Worm (Caenorhabditis elegans) whole organism, L4 larva: ENCODE measurements around the gene C29E4.13.

Experiments
- D1046.2 ChIP-seq: fragments of 200-800 bp; sonication (Bioruptor generic); IDR thresholded peaks from 2 replicates; pipeline ENCODE4 v1.3.6; 2022; ENCODE audit warnings: missing genetic modification characterization, missing compliant biosample characterization
- F26F4.8 ChIP-seq: fragments of 200-800 bp; sonication (Bioruptor generic); conservative IDR thresholded peaks from 2 replicates; pipeline ENCODE4 v1.3.6; 2022; ENCODE audit warnings: missing genetic modification characterization, missing compliant biosample characterization
- T20F7.1 ChIP-seq: fragments of 200-800 bp; sonication (Bioruptor generic); optimal IDR thresholded peaks from 2 replicates; lab custom pipeline; 2018; ENCODE audit warnings: mild to moderate bottlenecking, missing genetic modification characterization, missing compliant biosample characterization
- Y105C5A.15 ChIP-seq: fragments of 200-800 bp; sonication (Bioruptor generic); IDR thresholded peaks from 2 replicates; pipeline ENCODE4 v1.3.6; 2022; ENCODE audit warnings: missing genetic modification characterization, missing compliant biosample characterization
- Y5F2A.4 ChIP-seq: fragments of 200-800 bp; sonication (Bioruptor generic); optimal IDR thresholded peaks from 2 replicates; lab custom pipeline; 2018; ENCODE audit warnings: mild to moderate bottlenecking, missing genetic modification characterization, missing compliant biosample characterization
- Y75B8A.6 ChIP-seq: fragments of 200-800 bp; sonication (Bioruptor generic); IDR thresholded peaks from 2 replicates; pipeline ENCODE4 v1.3.6; 2022; ENCODE audit warnings: missing genetic modification reagents, missing genetic modification characterization, missing compliant biosample characterization
- aha-1 ChIP-seq: fragments of 150-350 bp; peaks from one replicate; lab custom pipeline; 2014; ENCODE audit warnings: missing biosample characterization, missing genetic modification characterization
- aly-2 ChIP-seq: sonication (generic microtip); optimal IDR thresholded peaks from 2 replicates; lab custom pipeline; 2018; ENCODE audit warnings: missing biosample characterization, missing genetic modification characterization
- ama-1 ChIP-seq: fragments of 150-350 bp; optimal IDR thresholded peaks from 2 replicates; lab custom pipeline; 2014; ENCODE audit warnings: inconsistent platforms, mixed read lengths
- arid-1 ChIP-seq: fragments of 200-800 bp; sonication (Bioruptor generic); conservative IDR thresholded peaks from 2 replicates; pipeline ENCODE4 v1.3.6; 2022; ENCODE audit warnings: missing genetic modification reagents, missing genetic modification characterization, missing compliant biosample characterization
- ceh-20 ChIP-seq: fragments of 200-800 bp; sonication (Bioruptor generic); IDR thresholded peaks from 2 replicates; pipeline ENCODE4 v1.3.6; 2022; ENCODE audit warnings: missing genetic modification reagents, missing genetic modification characterization, missing compliant biosample characterization
- cey-2 ChIP-seq: sonication (generic microtip); optimal IDR thresholded peaks from 3 replicates; lab custom pipeline; 2017; ENCODE audit warnings: missing genetic modification characterization, mild to moderate bottlenecking, missing compliant biosample characterization, antibody characterized with exemption, borderline replicate concordance; ENCODE audit not compliant: insufficient read depth
- ctbp-1 ChIP-seq: fragments of 200-800 bp; sonication (Bioruptor generic); IDR thresholded peaks from 2 replicates; pipeline ENCODE4 v1.3.6; 2022; ENCODE audit warnings: missing genetic modification reagents, missing genetic modification characterization, missing compliant biosample characterization
- daf-16 ChIP-seq, 3 experiments: sonication (generic microtip); optimal IDR thresholded peaks; 2 replicates each; lab custom pipeline; 2016 to 2017; ENCODE audit warnings: missing genetic modification characterization in 3 of 3, missing genetic modification reagents in 3 of 3, mild to moderate bottlenecking in 2 of 3, missing compliant biosample characterization in 2 of 3, missing biosample characterization in 1 of 3, moderate library complexity in 1 of 3
- daf-19 ChIP-seq: fragments of 200-800 bp; sonication (Bioruptor generic); conservative IDR thresholded peaks from 2 replicates; pipeline ENCODE4 v1.3.6; 2022; ENCODE audit warnings: missing genetic modification characterization, missing compliant biosample characterization
- daf-8 ChIP-seq: fragments of 200-800 bp; sonication (Bioruptor generic); IDR thresholded peaks from 2 replicates; pipeline ENCODE4 v1.3.6; 2022; ENCODE audit warnings: missing genetic modification characterization, missing compliant biosample characterization
- dmd-6 ChIP-seq: fragments of 200-800 bp; sonication (Bioruptor generic); IDR thresholded peaks from 2 replicates; pipeline ENCODE4 v1.3.6; 2022; ENCODE audit warnings: missing genetic modification reagents, missing genetic modification characterization, missing compliant biosample characterization
- dmd-8 ChIP-seq: fragments of 200-800 bp; sonication (Bioruptor generic); IDR thresholded peaks from 2 replicates; pipeline ENCODE4 v1.3.6; 2022; ENCODE audit warnings: missing genetic modification characterization, missing compliant biosample characterization
- dmd-9 ChIP-seq: fragments of 200-800 bp; sonication (Bioruptor generic); IDR thresholded peaks from 2 replicates; pipeline ENCODE4 v1.3.6; 2022; ENCODE audit warnings: missing genetic modification reagents, missing genetic modification characterization, missing compliant biosample characterization
- dpl-1 ChIP-seq: fragments of 150-350 bp; optimal IDR thresholded peaks from 2 replicates; lab custom pipeline; 2014; ENCODE audit warnings: missing biosample characterization, missing genetic modification reagents, missing genetic modification characterization
- egl-27 ChIP-seq: sonication (generic microtip); optimal IDR thresholded peaks from 3 replicates; lab custom pipeline; 2017; ENCODE audit warnings: missing biosample characterization, missing genetic modification reagents, missing genetic modification characterization
- egl-43 ChIP-seq: fragments of 200-800 bp; sonication (Bioruptor generic); IDR thresholded peaks from 2 replicates; pipeline ENCODE4 v1.3.6; 2022; ENCODE audit warnings: missing genetic modification reagents, missing genetic modification characterization, missing compliant biosample characterization
- fos-1 ChIP-seq: fragments of 150-350 bp; optimal IDR thresholded peaks from 2 replicates; lab custom pipeline; 2014; ENCODE audit warnings: missing biosample characterization, missing genetic modification characterization
- gei-8 ChIP-seq: fragments of 200-800 bp; sonication (Bioruptor generic); optimal IDR thresholded peaks from 2 replicates; lab custom pipeline; 2018; ENCODE audit warnings: mild to moderate bottlenecking, missing genetic modification characterization, missing compliant biosample characterization
- jun-1 ChIP-seq: fragments of 150-350 bp; optimal IDR thresholded peaks from 2 replicates; lab custom pipeline; 2014; ENCODE audit warnings: missing biosample characterization, missing genetic modification reagents, missing genetic modification characterization
- lim-7 ChIP-seq: fragments of 200-800 bp; sonication (Bioruptor generic); IDR thresholded peaks from 2 replicates; pipeline ENCODE4 v1.3.6; 2022; ENCODE audit warnings: missing genetic modification characterization, missing compliant biosample characterization
- lin-39 ChIP-seq: fragments of 150-350 bp; optimal IDR thresholded peaks from 2 replicates; lab custom pipeline; 2014; ENCODE audit warnings: missing biosample characterization, missing genetic modification reagents, missing genetic modification characterization
- lsy-2 ChIP-seq, 2 experiments: fragments of 150-350 bp in 1 of 2; sonication (generic microtip) in 1 of 2; optimal IDR thresholded peaks; 2 replicates each; lab custom pipeline; 2014 to 2017; ENCODE audit warnings: missing biosample characterization in 2 of 2, missing genetic modification characterization in 2 of 2
- madf-5 ChIP-seq, 2 experiments: fragments of 200-800 bp; sonication (Bioruptor generic); IDR thresholded peaks; 2 replicates each; pipeline ENCODE4 v1.3.6; 2022; ENCODE audit warnings: missing compliant biosample characterization in 2 of 2, missing genetic modification characterization in 2 of 2
- madf-9 ChIP-seq: fragments of 200-800 bp; sonication (Bioruptor generic); conservative IDR thresholded peaks from 2 replicates; pipeline ENCODE4 v1.3.6; 2022; ENCODE audit warnings: missing genetic modification reagents, missing genetic modification characterization, missing compliant biosample characterization
- mdt-29 ChIP-seq: fragments of 200-800 bp; sonication (Bioruptor generic); IDR thresholded peaks from 2 replicates; pipeline ENCODE4 v1.3.6; 2022; ENCODE audit warnings: missing genetic modification reagents, missing genetic modification characterization, missing compliant biosample characterization
- mes-2 ChIP-seq: sonication (generic microtip); optimal IDR thresholded peaks from 2 replicates; lab custom pipeline; 2016; ENCODE audit warnings: missing genotype, mild to moderate bottlenecking, missing genetic modification characterization, missing compliant biosample characterization; ENCODE audit not compliant: poor library complexity, severe bottlenecking
- mxl-3 ChIP-seq: fragments of 200-800 bp; sonication (Bioruptor generic); optimal IDR thresholded peaks from 2 replicates; lab custom pipeline; 2018; ENCODE audit warnings: mild to moderate bottlenecking, missing genetic modification characterization, missing compliant biosample characterization
- nhr-11 ChIP-seq: fragments of 150-350 bp; optimal IDR thresholded peaks from 2 replicates; lab custom pipeline; 2014; ENCODE audit warnings: missing biosample characterization, missing genetic modification characterization
- nhr-6 ChIP-seq: fragments of 150-350 bp; optimal IDR thresholded peaks from 2 replicates; lab custom pipeline; 2014; ENCODE audit warnings: missing biosample characterization, missing genetic modification characterization
- nhr-76 ChIP-seq: fragments of 150-350 bp; optimal IDR thresholded peaks from 2 replicates; lab custom pipeline; 2014; ENCODE audit warnings: missing biosample characterization, missing genetic modification characterization
- pha-4 ChIP-seq, 2 experiments: fragments of 150-350 bp in 1 of 2; fragments of 200-800 bp in 1 of 2; sonication (Bioruptor generic) in 1 of 2; IDR thresholded peaks in 1 of 2; optimal IDR thresholded peaks in 1 of 2; 2 replicates each; pipeline versions ENCODE4 v1.3.6 to Lab custom; 2014 to 2022; ENCODE audit warnings: missing genetic modification characterization in 2 of 2, missing genetic modification reagents in 2 of 2, missing biosample characterization in 1 of 2, missing compliant biosample characterization in 1 of 2
- php-3 ChIP-seq: fragments of 200-800 bp; sonication (Bioruptor generic); IDR thresholded peaks from 2 replicates; pipeline ENCODE4 v1.3.6; 2022; ENCODE audit warnings: missing genetic modification reagents, missing genetic modification characterization, missing compliant biosample characterization
- pqm-1 ChIP-seq: sonication (generic microtip); optimal IDR thresholded peaks from 2 replicates; lab custom pipeline; 2017; ENCODE audit warnings: missing biosample characterization, missing genetic modification characterization
- saeg-2 ChIP-seq: fragments of 200-800 bp; sonication (Bioruptor generic); IDR thresholded peaks from 2 replicates; pipeline ENCODE4 v1.3.6; 2022; ENCODE audit warnings: missing genetic modification reagents, missing genetic modification characterization, missing compliant biosample characterization
- sdz-12 ChIP-seq: fragments of 200-800 bp; sonication (Bioruptor generic); optimal IDR thresholded peaks from 2 replicates; lab custom pipeline; 2018; ENCODE audit warnings: mild to moderate bottlenecking, missing genetic modification characterization, missing compliant biosample characterization
- spr-1 ChIP-seq: sonication (generic microtip); optimal IDR thresholded peaks from 2 replicates; lab custom pipeline; 2016; ENCODE audit warnings: mild to moderate bottlenecking, missing genetic modification characterization, missing compliant biosample characterization
- tag-97 ChIP-seq: fragments of 200-800 bp; sonication (Bioruptor generic); IDR thresholded peaks from 2 replicates; pipeline ENCODE4 v1.3.6; 2022; ENCODE audit warnings: missing genetic modification characterization, missing compliant biosample characterization
- vab-7 ChIP-seq: fragments of 200-800 bp; sonication (Bioruptor generic); IDR thresholded peaks from 2 replicates; pipeline ENCODE4 v1.3.6; 2022; ENCODE audit warnings: missing genetic modification reagents, missing genetic modification characterization, missing compliant biosample characterization
- zfp-2 ChIP-seq: sonication (generic microtip); optimal IDR thresholded peaks from 2 replicates; lab custom pipeline; 2016; ENCODE audit warnings: mild to moderate bottlenecking, missing genetic modification characterization, missing compliant biosample characterization
- zfp-3 ChIP-seq: fragments of 200-800 bp; sonication (Bioruptor generic); conservative IDR thresholded peaks from 2 replicates; pipeline ENCODE4 v1.3.6; 2022; ENCODE audit warnings: missing genetic modification reagents, missing genetic modification characterization, missing compliant biosample characterization
- zip-11 ChIP-seq: fragments of 200-800 bp; sonication (Bioruptor generic); IDR thresholded peaks from 2 replicates; pipeline ENCODE4 v1.3.6; 2022; ENCODE audit warnings: missing genetic modification characterization, missing compliant biosample characterization
- zip-2 ChIP-seq: fragments of 150-350 bp; optimal IDR thresholded peaks from 2 replicates; lab custom pipeline; 2014; ENCODE audit warnings: missing biosample characterization, missing genetic modification characterization
- ztf-7 ChIP-seq: fragments of 150-350 bp; optimal IDR thresholded peaks from 2 replicates; lab custom pipeline; 2014; ENCODE audit warnings: missing biosample characterization, missing genetic modification characterization

Gene C29E4.13

DNA sequence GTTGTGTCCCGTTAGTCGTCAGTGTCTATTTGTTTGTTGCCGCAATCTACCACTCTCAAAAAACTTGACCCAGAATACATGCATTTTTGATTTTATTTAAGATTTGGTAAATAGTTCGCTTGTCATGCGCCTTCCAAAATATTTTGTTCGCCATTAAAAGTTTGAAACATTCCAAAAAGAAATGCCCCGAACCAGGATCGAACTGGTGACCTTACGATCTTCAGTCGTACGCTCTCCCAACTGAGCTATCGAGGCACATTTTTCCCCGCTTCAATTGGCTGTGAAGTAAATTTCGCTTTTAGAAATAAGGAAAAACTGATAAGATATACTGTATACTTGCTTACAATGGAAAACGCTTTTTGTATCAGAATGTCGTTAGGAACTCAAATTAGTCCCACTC lies 49.8 kb upstream of the C29E4.13 start (continued):
- TF ChIP-seq spr-1: no peak
- TF ChIP-seq egl-27: no peak
- no peak for TF ChIP-seq jun-1 (tag; lab: Kevin White, UChicago)
- no peak for TF ChIP-seq nhr-11 (tag; lab: Kevin White, UChicago)
- TF ChIP-seq Y105C5A.15 (GFP tag; lab: Robert Waterston, UW): no peak
- peak; percentile 24 for TF ChIP-seq gei-8 (GFP tag; lab: Kevin White, UChicago)
- TF ChIP-seq pha-4 (GFP tag; IDR thresholded peaks at IDR 0.05; lab: Robert Waterston, UW): peak; percentile 31; the same call in 1 of the 2 replicates
- TF ChIP-seq pha-4 (tag; optimal IDR thresholded peaks at IDR 0.05; lab: Kevin White, UChicago): no peak
- peak; percentile 31; the same call in 1 of the 2 replicates for TF ChIP-seq ceh-20
- 0 out of 2 replicates have a peak, but pooled peaks have one; percentile 15 for TF ChIP-seq dmd-6 (GFP tag; lab: Robert Waterston, UW)
- TF ChIP-seq nhr-6: no peak
- TF ChIP-seq tag-97: no peak
- TF ChIP-seq dmd-8: 0 out of 2 replicates have a peak, but pooled peaks have one; percentile 38
- TF ChIP-seq mxl-3 (GFP tag; lab: Kevin White, UChicago): peak; percentile 23
- no peak for TF ChIP-seq fos-1
- TF ChIP-seq lim-7 (GFP tag; lab: Robert Waterston, UW): peak; percentile 57; the same call in 1 of the 2 replicates
- TF ChIP-seq zfp-2 (tag; lab: Kevin White, UChicago): no peak
- no peak for TF ChIP-seq madf-5 (GFP tag; IDR thresholded peaks at IDR 0.05; lab: Robert Waterston, UW)
- 0 out of 2 replicates have a peak, but pooled peaks have one; percentile 19 for TF ChIP-seq ctbp-1 (GFP tag; lab: Robert Waterston, UW)
- no peak for TF ChIP-seq Y5F2A.4
- TF ChIP-seq Y75B8A.6: no peak
- TF ChIP-seq daf-8 (GFP tag; lab: Robert Waterston, UW): no peak

- TF ChIP-seq pqm-1 (tag; lab: Kevin White, UChicago): no peak
- no peak for TF ChIP-seq F26F4.8 (GFP tag; lab: Robert Waterston, UW)
- TF ChIP-seq dpl-1 (GFP tag; lab: Kevin White, UChicago): no peak
- no peak for TF ChIP-seq ztf-7
- TF ChIP-seq daf-16 (GFP tag; optimal IDR thresholded peaks at IDR 0.05; lab: Kevin White, UChicago): no peak
- no peak for TF ChIP-seq daf-16 (tag; optimal IDR thresholded peaks at IDR 0.05; lab: Kevin White, UChicago)
- TF ChIP-seq zfp-2 (tag; lab: Kevin White, UChicago): no peak
- TF ChIP-seq fos-1: no peak
- no peak for TF ChIP-seq zip-2
- TF ChIP-seq tag-97: no peak
- no peak for TF ChIP-seq madf-9 (GFP tag; lab: Robert Waterston, UW)
- no peak for TF ChIP-seq aly-2 (tag; lab: Kevin White, UChicago)
- TF ChIP-seq aha-1 (tag; lab: Kevin White, UChicago): no peak
- no peak for TF ChIP-seq nhr-76
- TF ChIP-seq lin-39 (tag; lab: Kevin White, UChicago): no peak
- TF ChIP-seq daf-19: no peak
- no peak for TF ChIP-seq dmd-9 (GFP tag; lab: Robert Waterston, UW)
- no peak for TF ChIP-seq egl-43 (GFP tag; lab: Robert Waterston, UW)
- no peak for TF ChIP-seq arid-1
These were observed 49.3 kb upstream of the C29E4.13 start, which contains the start of gene C06G4.4 for ce11 chrIII:7977777-7978176. Gene C06G4.4, minus strand, starts transcription at chrIII:7977812.

- TF ChIP-seq php-3 (GFP tag; lab: Robert Waterston, UW) (0 out of 2 replicates have a peak, but pooled peaks have one; percentile 29), saeg-2 (GFP tag; lab: Robert Waterston, UW) (0 out of 2 replicates have a peak, but pooled peaks have one; percentile 19), mes-2 (tag; lab: Kevin White, UChicago) (peak; percentile 29), vab-7 (GFP tag; lab: Robert Waterston, UW) (0 out of 2 replicates have a peak, but pooled peaks have one; percentile 23), zip-11 (GFP tag; lab: Robert Waterston, UW) (no peak), daf-19 (no peak), cey-2 (tag; lab: Kevin White, UChicago) (no peak), T20F7.1 (GFP tag; lab: Kevin White, UChicago) (no peak), D1046.2 (GFP tag; lab: Robert Waterston, UW) (no peak), ama-1 (peak; percentile 89), zfp-3 (GFP tag; lab: Robert Waterston, UW) (peak; percentile 71; the same call in 1 of the 2 replicates), lsy-2 (tag; optimal IDR thresholded peaks at IDR 0.05; lab: Kevin White, UChicago) (peak; percentile 25 to 63), sdz-12 (GFP tag; lab: Kevin White, UChicago) (peak; percentile 18), ctbp-1 (GFP tag; lab: Robert Waterston, UW) (no peak), ztf-7 (no peak), mdt-29 (GFP tag; lab: Robert Waterston, UW) (0 out of 2 replicates have a peak, but pooled peaks have one; percentile 12)
These were observed 48.7 kb upstream of the C29E4.13 start for ce11 chrIII:7977224-7977623.
